Fruit fly (Drosophila melanogaster): ENCODE measurements around the gene CG4045.
A peak's percentile ranks its signal among the peaks of the same experiment; 100 is the strongest.

DNA sequence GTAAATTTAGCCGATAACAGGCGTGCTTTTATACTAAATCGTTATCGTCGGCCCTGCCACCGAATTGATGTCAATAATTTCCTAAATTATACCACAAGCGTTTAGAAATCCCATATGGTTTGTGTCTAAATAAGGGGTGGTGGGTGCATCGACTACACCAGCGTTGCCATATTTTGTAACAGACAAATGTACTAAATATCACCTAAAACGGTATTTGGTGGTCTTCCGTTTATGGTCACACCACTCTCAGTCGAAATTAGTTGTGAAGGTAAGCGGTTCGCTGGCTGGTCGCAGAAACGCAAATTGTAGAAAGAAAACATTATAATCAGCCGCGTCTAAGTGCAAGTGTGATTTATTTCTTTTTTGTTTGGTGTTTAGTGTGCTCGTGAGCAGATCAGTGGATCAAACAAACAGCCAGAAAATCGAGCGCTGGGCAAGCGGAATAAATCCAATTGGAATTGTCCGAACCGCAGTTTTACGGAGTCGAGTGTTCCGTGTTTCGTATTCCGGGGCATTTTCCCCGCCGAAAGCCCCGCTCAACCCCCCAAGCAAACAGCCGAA lies 4.7 kb upstream of the CG4045 start, which contains the start of the genes CG16903 and Unc-76:
- TF ChIP-seq rn (GFP tag; IDR thresholded peaks at IDR 0.05) (no peak), CG14655 (GFP tag; optimal IDR thresholded peaks at IDR 0.05) (no peak), fd96Ca (GFP tag; IDR thresholded peaks at IDR 0.05) (no peak), CG15710 (tag; optimal IDR thresholded peaks at IDR 0.05) (peak; percentile 9), CG13204 (GFP tag; optimal IDR thresholded peaks at IDR 0.05) (peak; percentile 21), Snoo (tag; optimal IDR thresholded peaks at IDR 0.05) (peak; percentile 41), CG34367 (tag; optimal IDR thresholded peaks at IDR 0.05) (no peak)

Data from whole organism, pupa.